Worm (Caenorhabditis elegans) whole organism, young adult: ENCODE results near the gene sre-16.

ENCODE experiments used
- cebp-1 ChIP-seq, 2 experiments: fragments of 200-800 bp in 1 of 2; sonication (Bioruptor generic) in 1 of 2; sonication (generic microtip) in 1 of 2; IDR thresholded peaks in 1 of 2; optimal IDR thresholded peaks in 1 of 2; 2 replicates each; pipeline versions ENCODE4 v1.3.6 to Lab custom; 2017 to 2022; ENCODE audit warnings: missing compliant biosample characterization in 2 of 2, missing genetic modification characterization in 2 of 2, mild to moderate bottlenecking in 1 of 2, missing genetic modification reagents in 1 of 2, moderate library complexity in 1 of 2
- madf-3 ChIP-seq: fragments of 200-800 bp; sonication (Bioruptor generic); IDR thresholded peaks from 2 replicates; pipeline ENCODE4 v1.3.6; 2022; ENCODE audit warnings: missing genetic modification reagents, missing genetic modification characterization, missing compliant biosample characterization
- rec-8 ChIP-seq, 2 experiments: sonication (generic microtip); optimal IDR thresholded peaks; 2 replicates each; lab custom pipeline; 2016; ENCODE audit warnings: mild to moderate bottlenecking in 2 of 2, missing genetic modification characterization in 2 of 2, missing genetic modification reagents in 2 of 2, missing genotype in 2 of 2, missing biosample characterization in 1 of 2, missing compliant biosample characterization in 1 of 2, moderate library complexity in 1 of 2
- unc-62 ChIP-seq: fragments of 150-350 bp; optimal IDR thresholded peaks from 2 replicates; lab custom pipeline; 2014; ENCODE audit warnings: missing biosample characterization, missing genetic modification reagents, missing genetic modification characterization

DNA sequence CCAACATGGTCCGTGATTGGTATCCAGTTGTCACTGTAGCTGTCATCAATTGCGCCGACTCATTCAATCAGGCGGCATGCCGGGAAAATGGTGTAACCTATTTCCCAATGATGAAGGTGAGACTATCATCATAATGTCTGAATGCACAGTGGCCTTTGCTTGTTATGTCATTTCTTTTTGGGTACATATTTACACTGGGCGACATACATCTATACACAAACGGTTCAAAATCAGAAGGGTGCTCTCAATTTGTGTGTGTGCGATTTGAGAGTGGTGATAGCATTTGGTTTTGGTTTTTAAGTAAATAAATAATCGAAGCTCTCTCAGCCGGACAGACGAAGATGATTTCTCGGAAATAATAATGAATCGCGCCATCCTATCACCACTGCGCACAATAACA is 31.9 kb downstream of the sre-16 start:
- TF ChIP-seq cebp-1 (GFP tag; IDR thresholded peaks at IDR 0.05; lab: Robert Waterston, UW) = no peak
- TF ChIP-seq cebp-1 (tag; optimal IDR thresholded peaks at IDR 0.05; lab: Kevin White, UChicago) = no peak
- no peak for TF ChIP-seq madf-3 (GFP tag; lab: Robert Waterston, UW)
- TF ChIP-seq rec-8 (tag; optimal IDR thresholded peaks at IDR 0.05; lab: Kevin White, UChicago) = no peak
- no peak for TF ChIP-seq unc-62 (GFP tag; lab: Kevin White, UChicago)
